Worm (Caenorhabditis elegans) whole organism, mixed stage, embryonic: Measurements from ENCODE around the gene srh-100.

ENCODE experiments used
- M03D4.4 ChIP-seq: sonication (generic microtip); optimal IDR thresholded peaks from 2 replicates; lab custom pipeline; 2017; ENCODE audit warnings: mild to moderate bottlenecking, missing genetic modification characterization, missing compliant biosample characterization
- bed-3 ChIP-seq: fragments of 200-800 bp; sonication (Bioruptor generic); optimal IDR thresholded peaks from 3 replicates; lab custom pipeline; 2018; ENCODE audit warnings: mild to moderate bottlenecking, missing genetic modification characterization, moderate library complexity, missing compliant biosample characterization
- blmp-1 ChIP-seq: fragments of 150-350 bp; optimal IDR thresholded peaks from 2 replicates; lab custom pipeline; 2014; ENCODE audit warnings: missing biosample characterization, missing genetic modification characterization
- ceh-39 ChIP-seq: fragments of 150-350 bp; optimal IDR thresholded peaks from 2 replicates; lab custom pipeline; 2014; ENCODE audit warnings: missing biosample characterization, missing genetic modification characterization
- ceh-43 ChIP-seq: fragments of 200-800 bp; sonication (Bioruptor generic); optimal IDR thresholded peaks from 2 replicates; lab custom pipeline; 2018; ENCODE audit warnings: mild to moderate bottlenecking, missing genetic modification characterization, moderate library complexity, missing compliant biosample characterization
- ceh-83 ChIP-seq: fragments of 200-800 bp; sonication (Bioruptor generic); optimal IDR thresholded peaks from 2 replicates; lab custom pipeline; 2018; ENCODE audit warnings: mild to moderate bottlenecking, missing genetic modification characterization, missing compliant biosample characterization
- ces-1 ChIP-seq: fragments of 150-350 bp; optimal IDR thresholded peaks from 2 replicates; lab custom pipeline; 2014; ENCODE audit warnings: missing biosample characterization, missing genetic modification reagents, missing genetic modification characterization
- cnd-1 ChIP-seq: fragments of 200-800 bp; sonication (Bioruptor generic); optimal IDR thresholded peaks from 2 replicates; lab custom pipeline; 2018; ENCODE audit warnings: mild to moderate bottlenecking, missing genetic modification characterization, missing compliant biosample characterization
- drap-1 ChIP-seq: fragments of 200-800 bp; sonication (Bioruptor generic); optimal IDR thresholded peaks from 3 replicates; lab custom pipeline; 2018; ENCODE audit warnings: mild to moderate bottlenecking, missing genetic modification characterization, missing compliant biosample characterization
- elt-1 ChIP-seq: sonication (generic microtip); optimal IDR thresholded peaks from 2 replicates; lab custom pipeline; 2017; ENCODE audit warnings: missing genetic modification characterization, mild to moderate bottlenecking, missing compliant biosample characterization, antibody characterized with exemption, moderate library complexity, borderline replicate concordance; ENCODE audit not compliant: insufficient read depth
- elt-3 ChIP-seq: fragments of 150-350 bp; optimal IDR thresholded peaks from 2 replicates; lab custom pipeline; 2014; ENCODE audit warnings: missing biosample characterization, missing genetic modification characterization
- flh-1 ChIP-seq: fragments of 200-800 bp; sonication (Bioruptor generic); optimal IDR thresholded peaks from 2 replicates; lab custom pipeline; 2018; ENCODE audit warnings: mild to moderate bottlenecking, missing genetic modification characterization, moderate library complexity, missing compliant biosample characterization
- ham-2 ChIP-seq: fragments of 200-800 bp; sonication (Bioruptor generic); optimal IDR thresholded peaks from 2 replicates; lab custom pipeline; 2018; ENCODE audit warnings: mild to moderate bottlenecking, missing genetic modification characterization, missing compliant biosample characterization
- hlh-1 ChIP-seq: fragments of 150-350 bp; optimal IDR thresholded peaks from 2 replicates; lab custom pipeline; 2014; ENCODE audit warnings: missing biosample characterization, missing genetic modification reagents, missing genetic modification characterization
- lin-13 ChIP-seq: fragments of 150-350 bp; optimal IDR thresholded peaks from 2 replicates; lab custom pipeline; 2014; ENCODE audit warnings: missing biosample characterization, missing genetic modification characterization
- lin-32 ChIP-seq: fragments of 200-800 bp; sonication (Bioruptor generic); optimal IDR thresholded peaks from 2 replicates; lab custom pipeline; 2018; ENCODE audit warnings: mild to moderate bottlenecking, missing genetic modification characterization, missing compliant biosample characterization
- lsy-2 ChIP-seq: fragments of 150-350 bp; optimal IDR thresholded peaks from 2 replicates; lab custom pipeline; 2014; ENCODE audit warnings: missing biosample characterization, missing genetic modification characterization
- mab-5 ChIP-seq: fragments of 150-350 bp; optimal IDR thresholded peaks from 2 replicates; lab custom pipeline; 2014; ENCODE audit warnings: missing biosample characterization, missing genetic modification characterization
- mep-1 ChIP-seq: fragments of 150-350 bp; optimal IDR thresholded peaks from 2 replicates; lab custom pipeline; 2017; ENCODE audit warnings: missing biosample characterization, missing genetic modification reagents, missing genetic modification characterization, inconsistent platforms
- mls-2 ChIP-seq: sonication (generic microtip); optimal IDR thresholded peaks from 2 replicates; lab custom pipeline; 2016; ENCODE audit warnings: mild to moderate bottlenecking, missing genetic modification characterization, moderate library complexity, missing compliant biosample characterization
- nhr-12 ChIP-seq: fragments of 150-350 bp; optimal IDR thresholded peaks from 2 replicates; lab custom pipeline; 2014; ENCODE audit warnings: missing biosample characterization, missing genetic modification characterization
- nhr-2 ChIP-seq: fragments of 150-350 bp; optimal IDR thresholded peaks from 2 replicates; lab custom pipeline; 2014; ENCODE audit warnings: missing biosample characterization, missing genetic modification characterization
- nhr-237 ChIP-seq: fragments of 150-350 bp; optimal IDR thresholded peaks from 2 replicates; lab custom pipeline; 2014; ENCODE audit warnings: missing biosample characterization, missing genetic modification characterization
- nhr-28 ChIP-seq: fragments of 150-350 bp; optimal IDR thresholded peaks from 2 replicates; lab custom pipeline; 2014; ENCODE audit warnings: missing biosample characterization, missing genetic modification characterization
- nhr-76 ChIP-seq: sonication (generic microtip); optimal IDR thresholded peaks from 2 replicates; lab custom pipeline; 2017; ENCODE audit warnings: missing biosample characterization, missing genetic modification characterization
- pha-4 ChIP-seq: fragments of 150-350 bp; optimal IDR thresholded peaks from 2 replicates; lab custom pipeline; 2018; ENCODE audit warnings: missing biosample characterization, missing genetic modification reagents, missing genetic modification characterization
- sem-2 ChIP-seq: fragments of 200-800 bp; sonication (Bioruptor generic); optimal IDR thresholded peaks from 2 replicates; lab custom pipeline; 2018; ENCODE audit warnings: mild to moderate bottlenecking, missing genetic modification characterization, missing compliant biosample characterization
- snpc-4 ChIP-seq: fragments of 150-350 bp; optimal IDR thresholded peaks from 2 replicates; lab custom pipeline; 2014; ENCODE audit warnings: missing biosample characterization, missing genetic modification characterization
- sptf-1 ChIP-seq: sonication (generic microtip); optimal IDR thresholded peaks from 2 replicates; lab custom pipeline; 2017; ENCODE audit warnings: mild to moderate bottlenecking, missing genetic modification characterization, moderate library complexity, missing compliant biosample characterization
- tbx-8 ChIP-seq: fragments of 200-800 bp; sonication (Bioruptor generic); optimal IDR thresholded peaks from 2 replicates; lab custom pipeline; 2018; ENCODE audit warnings: mild to moderate bottlenecking, missing genetic modification characterization, moderate library complexity, missing compliant biosample characterization
- unc-120 ChIP-seq: sonication (generic microtip); optimal IDR thresholded peaks from 2 replicates; lab custom pipeline; 2017; ENCODE audit warnings: missing genetic modification characterization, missing compliant biosample characterization; ENCODE audit not compliant: poor library complexity, severe bottlenecking
- unc-39 ChIP-seq: fragments of 150-350 bp; optimal IDR thresholded peaks from 2 replicates; lab custom pipeline; 2014; ENCODE audit warnings: missing biosample characterization, missing genetic modification characterization
- unc-62 ChIP-seq: fragments of 150-350 bp; optimal IDR thresholded peaks from 2 replicates; lab custom pipeline; 2014; ENCODE audit warnings: missing biosample characterization, missing genetic modification reagents, missing genetic modification characterization
- zip-8 ChIP-seq: fragments of 150-350 bp; optimal IDR thresholded peaks from 2 replicates; lab custom pipeline; 2014; ENCODE audit warnings: missing biosample characterization, missing genetic modification characterization
- ztf-11 ChIP-seq: fragments of 150-350 bp; optimal IDR thresholded peaks from 2 replicates; lab custom pipeline; 2014; ENCODE audit warnings: missing biosample characterization, missing genetic modification characterization

srh-100 gene

ce11 chrII:3690646-3691045 lies 23.8 kb downstream of the srh-100 start, which contains the start of gene srx-101:
Gene srx-101 (minus strand): TSS chrII:3690746.
- TF ChIP-seq sptf-1 (tag; lab: Kevin White, UChicago), result no peak
- TF ChIP-seq ceh-83 (GFP tag; lab: Kevin White, UChicago), result no peak
- TF ChIP-seq mls-2 (tag; lab: Kevin White, UChicago), result no peak
- no peak for TF ChIP-seq flh-1 (GFP tag; lab: Kevin White, UChicago)

- TF ChIP-seq nhr-76 (no peak), M03D4.4 (tag; lab: Kevin White, UChicago) (no peak), sptf-1 (tag; lab: Kevin White, UChicago) (no peak), ceh-39 (tag; lab: Kevin White, UChicago) (no peak), nhr-237 (tag; lab: Kevin White, UChicago) (no peak), bed-3 (GFP tag; lab: Kevin White, UChicago) (no peak), tbx-8 (GFP tag; lab: Kevin White, UChicago) (no peak), mab-5 (tag; lab: Kevin White, UChicago) (no peak), sem-2 (no peak), flh-1 (GFP tag; lab: Kevin White, UChicago) (no peak), ztf-11 (no peak), zip-8 (tag; lab: Kevin White, UChicago) (no peak), blmp-1 (no peak), mls-2 (tag; lab: Kevin White, UChicago) (no peak), drap-1 (GFP tag; lab: Kevin White, UChicago) (no peak)
Measured at ce11 chrII:3688333-3688732, 26.2 kb downstream of the srh-100 start, which contains the start of gene ifas-1. Gene ifas-1 (minus strand): TSS chrII:3688719.

ce11 chrII:3684487-3685067 lies 29.9 kb downstream of the srh-100 start:
- TF ChIP-seq bed-3 (GFP tag; lab: Kevin White, UChicago), result no peak
- TF ChIP-seq ztf-11, result no peak
- peak; percentile 77 for TF ChIP-seq zip-8 (tag; lab: Kevin White, UChicago)
- no peak for TF ChIP-seq nhr-28
- TF ChIP-seq snpc-4 (tag; lab: Kevin White, UChicago), result no peak

- TF ChIP-seq elt-3 (no peak), hlh-1 (tag; lab: Kevin White, UChicago) (peak; percentile 82), ceh-43 (GFP tag; lab: Kevin White, UChicago) (no peak), ces-1 (GFP tag; lab: Kevin White, UChicago) (no peak), nhr-2 (tag; lab: Kevin White, UChicago) (no peak), M03D4.4 (tag; lab: Kevin White, UChicago) (no peak), nhr-76 (no peak), lsy-2 (tag; lab: Kevin White, UChicago) (no peak), ceh-83 (GFP tag; lab: Kevin White, UChicago) (no peak), elt-1 (tag; lab: Kevin White, UChicago) (no peak), sem-2 (no peak), flh-1 (GFP tag; lab: Kevin White, UChicago) (no peak), unc-39 (tag; lab: Kevin White, UChicago) (no peak), pha-4 (tag; lab: Kevin White, UChicago) (peak; percentile 10), mab-5 (tag; lab: Kevin White, UChicago) (no peak), sptf-1 (tag; lab: Kevin White, UChicago) (no peak), ceh-39 (tag; lab: Kevin White, UChicago) (no peak), cnd-1 (no peak), drap-1 (GFP tag; lab: Kevin White, UChicago) (no peak), snpc-4 (tag; lab: Kevin White, UChicago) (no peak), mls-2 (tag; lab: Kevin White, UChicago) (no peak), nhr-237 (tag; lab: Kevin White, UChicago) (no peak), blmp-1 (no peak), tbx-8 (GFP tag; lab: Kevin White, UChicago) (no peak), nhr-28 (no peak), bed-3 (GFP tag; lab: Kevin White, UChicago) (no peak), unc-120 (tag; lab: Kevin White, UChicago) (no peak), ham-2 (GFP tag; lab: Kevin White, UChicago) (no peak), nhr-12 (tag; lab: Kevin White, UChicago) (no peak), zip-8 (tag; lab: Kevin White, UChicago) (no peak), ztf-11 (no peak), unc-62 (GFP tag; lab: Kevin White, UChicago) (peak; percentile 66), mep-1 (tag; lab: Kevin White, UChicago) (peak; percentile 26), lin-13 (peak; percentile 22), lin-32 (GFP tag; lab: Kevin White, UChicago) (no peak)
- TF ChIP-seq, all 35 proteins: peak for 5
Measured at ce11 chrII:3682770-3683234, 31.7 kb downstream of the srh-100 start, which contains the start of gene F19B10.1. Gene F19B10.1 (plus strand): TSS chrII:3683184.
